Worm (Caenorhabditis elegans): ENCODE results near the gene xbx-3.

xbx-3 gene

ce11 chrIII:10078151-10078550 lies 42.4 kb downstream of the xbx-3 start, which contains the start of gene T16G12.9:
Gene T16G12.9 (minus strand): TSS chrIII:10078251.
- no peak for TF ChIP-seq dmd-6 (GFP tag; IDR thresholded peaks at IDR 0.05)
- TF ChIP-seq Y75B8A.6 (GFP tag; IDR thresholded peaks at IDR 0.05), result no peak
- TF ChIP-seq nhr-76 (tag; optimal IDR thresholded peaks at IDR 0.05), result no peak
- TF ChIP-seq unc-130 (GFP tag; optimal IDR thresholded peaks at IDR 0.05), result no peak
- TF ChIP-seq jun-1 (tag; optimal IDR thresholded peaks at IDR 0.05), result no peak
- TF ChIP-seq tra-1 (GFP tag; IDR thresholded peaks at IDR 0.05), result no peak
- TF ChIP-seq nhr-25 (tag; optimal IDR thresholded peaks at IDR 0.05; ENCODE audit: borderline replicate concordance, insufficient read depth), result no peak

- TF ChIP-seq egl-27 (tag; optimal IDR thresholded peaks at IDR 0.05) (no peak), dmd-6 (GFP tag; IDR thresholded peaks at IDR 0.05) (peak; percentile 54), hlh-11 (tag; optimal IDR thresholded peaks at IDR 0.05) (no peak), tra-1 (GFP tag; IDR thresholded peaks at IDR 0.05) (peak; percentile 94)
Observed at ce11 chrIII:10078784-10079183, 43.0 kb downstream of the xbx-3 start.

ce11 chrIII:10083242-10083641 lies 47.5 kb downstream of the xbx-3 start, which contains the start of gene T16H12.3:
Gene T16H12.3 (minus strand): TSS chrIII:10083292.
- no peak for TF ChIP-seq nhr-48 (tag; optimal IDR thresholded peaks at IDR 0.05)
- no peak for TF ChIP-seq mxl-2 (GFP tag; conservative IDR thresholded peaks at IDR 0.05)
- TF ChIP-seq snpc-4 (tag; optimal IDR thresholded peaks at IDR 0.05), result no peak
- TF ChIP-seq ama-1 (optimal IDR thresholded peaks at IDR 0.05), result no peak
- TF ChIP-seq F10B5.3 (tag; optimal IDR thresholded peaks at IDR 0.05), result no peak
- TF ChIP-seq egl-27 (tag; optimal IDR thresholded peaks at IDR 0.05), result no peak
- no peak for TF ChIP-seq egl-43 (GFP tag; IDR thresholded peaks at IDR 0.05)
- TF ChIP-seq dmd-6 (GFP tag; IDR thresholded peaks at IDR 0.05), result no peak
- TF ChIP-seq dmd-8 (GFP tag; IDR thresholded peaks at IDR 0.05), result no peak
- no peak for TF ChIP-seq F26F4.8 (GFP tag; conservative IDR thresholded peaks at IDR 0.05)
- no peak for TF ChIP-seq ZK546.5 (tag; optimal IDR thresholded peaks at IDR 0.05)
- no peak for TF ChIP-seq cey-2 (tag; optimal IDR thresholded peaks at IDR 0.05; ENCODE audit: borderline replicate concordance, insufficient read depth)
- TF ChIP-seq mdt-29 (GFP tag; IDR thresholded peaks at IDR 0.05), result no peak
- no peak for TF ChIP-seq ceh-82 (tag; optimal IDR thresholded peaks at IDR 0.05)
- TF ChIP-seq tra-1 (GFP tag; IDR thresholded peaks at IDR 0.05), result no peak

ce11 chrIII:10085103-10085502 lies 49.4 kb downstream of the xbx-3 start, which contains the start of gene T16H12.13:
Gene T16H12.13 (plus strand): TSS chrIII:10085403.
- TF ChIP-seq ctbp-1 (GFP tag; IDR thresholded peaks at IDR 0.05) (no peak), Y105C5A.15 (GFP tag; IDR thresholded peaks at IDR 0.05) (no peak), F37D6.2 (tag; optimal IDR thresholded peaks at IDR 0.05) (no peak), ceh-82 (tag; optimal IDR thresholded peaks at IDR 0.05) (no peak), daf-19 (GFP tag; conservative IDR thresholded peaks at IDR 0.05) (no peak), mes-2 (tag; optimal IDR thresholded peaks at IDR 0.05; ENCODE audit: poor library complexity, severe bottlenecking) (no peak), tra-1 (GFP tag; IDR thresholded peaks at IDR 0.05) (no peak), F10B5.3 (tag; optimal IDR thresholded peaks at IDR 0.05) (no peak), F49E8.2 (tag; optimal IDR thresholded peaks at IDR 0.05; ENCODE audit: borderline replicate concordance) (no peak), lin-13 (GFP tag; optimal IDR thresholded peaks at IDR 0.05) (no peak)

DNA sequence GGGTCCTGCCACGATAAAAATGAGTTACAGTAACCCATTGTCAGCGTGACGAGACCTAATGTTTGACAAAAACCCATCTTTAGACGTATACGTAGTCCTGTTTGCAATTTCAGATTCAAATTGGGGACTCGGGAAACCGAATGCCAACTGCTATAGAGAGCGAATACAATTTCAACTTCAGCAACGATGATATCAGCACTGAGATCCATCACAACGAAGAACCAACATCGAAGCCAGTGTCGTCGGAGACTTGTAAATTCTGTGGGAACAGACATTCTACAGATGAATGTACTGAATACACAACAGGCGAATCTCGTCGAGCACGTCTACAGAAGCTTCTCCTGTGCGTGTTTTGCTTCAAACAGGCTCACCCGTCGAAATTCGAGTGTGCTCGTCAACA lies 49.8 kb downstream of the xbx-3 start:
- no peak for TF ChIP-seq zip-11 (GFP tag; IDR thresholded peaks at IDR 0.05)
- no peak for TF ChIP-seq egl-27 (tag; optimal IDR thresholded peaks at IDR 0.05)
- TF ChIP-seq dmd-8 (GFP tag; IDR thresholded peaks at IDR 0.05), result no peak
- peak in 1 of 2 experiments; percentile 22 for TF ChIP-seq unc-62 (GFP tag; optimal IDR thresholded peaks at IDR 0.05 in 1 of 2)
- no peak for TF ChIP-seq unc-62 (tag; optimal IDR thresholded peaks at IDR 0.05)
- TF ChIP-seq aha-1 (tag), result peak; percentile 91

Data from whole organism, L4 larva.